Worm (Caenorhabditis elegans): ENCODE data around the gene F42G4.2.

ce11 chrII:13022555-13022954 lies 25.2 kb upstream of the F42G4.2 start:
- no peak for TF ChIP-seq him-1 (tag; optimal IDR thresholded peaks at IDR 0.05)
- TF ChIP-seq dao-5 (tag; optimal IDR thresholded peaks at IDR 0.05), result no peak
- TF ChIP-seq W03F9.2 (tag; optimal IDR thresholded peaks at IDR 0.05), result no peak

Data from whole organism, L4/young adult.